Worm (Caenorhabditis elegans): ENCODE measurements around the gene tmem-138.

Gene tmem-138

DNA sequence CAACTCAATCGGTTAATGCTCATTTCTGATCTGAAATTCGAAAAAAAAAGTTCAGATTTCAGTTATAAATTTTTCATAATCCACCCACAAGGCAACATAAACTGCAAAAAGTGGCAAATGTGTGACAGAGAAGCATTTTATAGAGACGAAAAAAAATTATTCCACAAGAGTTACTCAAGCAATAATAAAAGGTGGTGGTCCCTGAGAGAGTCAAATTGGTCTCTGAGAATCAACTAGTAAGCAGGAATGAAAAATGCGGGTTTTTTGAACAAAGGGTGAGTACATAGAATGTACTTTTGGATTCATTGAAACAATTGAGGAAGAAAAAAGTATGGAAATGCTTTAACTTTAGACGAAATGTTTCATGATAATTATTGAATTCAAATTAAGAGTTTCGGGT lies 13.3 kb downstream of the tmem-138 start, which contains the start of gene T05C12.11:
Gene T05C12.11 (minus strand): TSS at position 101 of the 400 bp plus-strand sequence.
- TF ChIP-seq him-1 (tag; optimal IDR thresholded peaks at IDR 0.05) (no peak), W03F9.2 (tag; optimal IDR thresholded peaks at IDR 0.05) (no peak), dao-5 (tag; optimal IDR thresholded peaks at IDR 0.05) (no peak)

DNA sequence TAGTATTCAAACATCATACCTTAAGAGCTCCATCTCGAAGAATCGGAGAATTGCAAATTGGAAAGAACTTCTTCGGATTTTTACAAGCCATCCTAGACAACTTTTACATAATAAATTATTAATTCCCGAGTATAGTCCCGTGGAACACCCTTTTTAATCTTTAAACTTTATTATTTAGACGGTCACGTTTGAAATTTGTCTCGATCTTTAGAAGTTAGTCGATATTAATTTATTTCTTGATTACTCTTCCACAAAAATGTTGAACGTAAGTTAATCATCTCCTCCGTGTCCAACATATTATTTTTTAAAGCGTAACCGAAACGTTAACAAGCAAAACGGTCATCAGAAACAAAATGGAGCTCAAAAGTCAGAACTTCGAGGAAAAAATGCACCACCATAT lies 16.3 kb downstream of the tmem-138 start, which contains the start of the genes decr-1.3 and T05C12.1:
Gene decr-1.3 (minus strand): TSS at position 101 of the 400 bp plus-strand sequence.
Gene T05C12.1 (plus strand): TSS at position 232 of the 400 bp plus-strand sequence.
- TF ChIP-seq dao-5 (tag; optimal IDR thresholded peaks at IDR 0.05), result no peak
- no peak for TF ChIP-seq him-1 (tag; optimal IDR thresholded peaks at IDR 0.05)
- no peak for TF ChIP-seq W03F9.2 (tag; optimal IDR thresholded peaks at IDR 0.05)

DNA sequence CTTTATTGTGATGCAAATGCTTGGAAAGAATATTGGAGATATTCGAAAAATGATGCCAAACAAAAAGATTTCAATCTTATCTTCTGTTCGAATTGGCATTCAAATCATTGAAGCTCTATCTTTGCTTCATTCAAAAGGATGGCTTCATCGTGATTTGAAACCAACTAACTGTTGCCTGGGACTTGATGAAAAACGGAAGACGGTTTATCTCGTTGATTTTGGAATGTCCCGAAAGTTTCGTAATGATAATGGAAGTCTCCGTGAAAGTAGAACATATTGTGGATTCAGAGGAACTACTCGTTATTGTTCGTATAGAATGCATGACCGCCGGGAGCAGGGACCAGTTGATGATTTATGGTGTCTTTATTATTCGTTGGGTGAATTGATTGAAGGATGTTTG lies 17.0 kb downstream of the tmem-138 start:
- no peak for TF ChIP-seq him-1 (tag; optimal IDR thresholded peaks at IDR 0.05)
- no peak for TF ChIP-seq W03F9.2 (tag; optimal IDR thresholded peaks at IDR 0.05)
- no peak for TF ChIP-seq dao-5 (tag; optimal IDR thresholded peaks at IDR 0.05)

DNA sequence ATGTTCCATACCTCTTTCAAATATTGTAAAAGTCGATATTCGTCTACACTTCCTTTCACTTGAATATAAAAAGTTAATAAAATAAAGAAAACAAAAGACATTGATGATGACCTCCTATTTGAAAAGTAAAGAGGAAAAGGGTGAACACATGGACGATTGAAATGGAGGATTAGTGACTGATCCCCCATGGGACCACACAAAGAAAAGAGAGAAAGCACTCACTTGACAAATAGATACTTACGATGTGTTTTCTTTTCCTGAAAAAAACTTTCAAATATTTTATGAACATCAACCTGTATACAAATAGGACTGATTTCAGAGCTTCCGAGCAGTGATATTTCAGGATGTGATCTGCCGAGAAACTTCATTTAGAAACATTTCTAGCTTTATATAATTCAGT lies 20.0 kb downstream of the tmem-138 start, which contains the start of gene acr-14:
Gene acr-14 (minus strand): TSS at position 101 of the 400 bp plus-strand sequence.
- no peak for TF ChIP-seq W03F9.2 (tag; optimal IDR thresholded peaks at IDR 0.05)
- TF ChIP-seq him-1 (tag; optimal IDR thresholded peaks at IDR 0.05), result no peak
- TF ChIP-seq dao-5 (tag; optimal IDR thresholded peaks at IDR 0.05), result no peak

- TF ChIP-seq dao-5 (tag; optimal IDR thresholded peaks at IDR 0.05) (no peak), W03F9.2 (tag; optimal IDR thresholded peaks at IDR 0.05) (no peak), him-1 (tag; optimal IDR thresholded peaks at IDR 0.05) (no peak)
Observed at ce11 chrII:8178614-8179013, 21.5 kb downstream of the tmem-138 start.

DNA sequence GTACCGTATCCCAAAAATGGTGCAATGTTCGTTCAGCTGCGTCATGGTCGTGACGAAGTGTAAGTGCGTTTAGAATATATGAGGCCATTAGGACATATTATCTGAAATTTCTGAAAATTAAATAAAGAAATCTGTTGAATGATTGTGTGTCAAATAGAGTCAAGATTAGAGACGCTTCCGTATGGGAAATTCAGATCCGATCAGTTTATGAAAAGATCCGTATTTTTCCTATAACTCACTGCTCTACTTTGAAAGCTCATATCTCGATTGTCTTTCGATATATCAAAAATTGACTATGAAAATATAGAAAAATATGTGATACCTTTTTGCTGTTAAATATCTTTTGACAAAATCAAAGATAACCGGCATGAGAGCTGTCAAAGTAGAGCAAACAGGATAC lies 23.2 kb downstream of the tmem-138 start, which contains the start of gene T05C12.4:
Gene T05C12.4 (minus strand): TSS at position 101 of the 400 bp plus-strand sequence.
- no peak for TF ChIP-seq dao-5 (tag; optimal IDR thresholded peaks at IDR 0.05)
- no peak for TF ChIP-seq him-1 (tag; optimal IDR thresholded peaks at IDR 0.05)
- no peak for TF ChIP-seq W03F9.2 (tag; optimal IDR thresholded peaks at IDR 0.05)

DNA sequence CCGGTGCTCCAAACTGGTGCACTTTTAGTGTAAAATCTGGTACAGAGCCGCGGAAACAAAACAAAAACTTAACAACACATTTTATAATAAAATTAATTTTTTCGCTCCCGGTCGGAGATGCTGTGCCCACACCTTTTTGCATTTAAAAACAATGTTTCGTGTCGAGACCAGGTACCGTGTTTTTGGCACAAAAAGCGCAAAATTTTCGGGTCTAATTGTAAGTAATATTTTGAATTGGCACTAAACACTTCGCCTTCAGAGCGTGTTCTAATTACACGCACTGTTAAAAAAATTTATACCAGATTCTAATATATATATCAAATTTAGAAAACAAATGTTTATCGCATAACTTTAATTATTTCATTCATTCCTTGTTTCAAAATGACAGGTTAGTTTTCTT lies 24.3 kb downstream of the tmem-138 start, which contains the start of gene dylt-3:
Gene dylt-3 (plus strand): TSS at position 301 of the 400 bp plus-strand sequence.
- TF ChIP-seq him-1 (tag; optimal IDR thresholded peaks at IDR 0.05), result no peak
- TF ChIP-seq dao-5 (tag; optimal IDR thresholded peaks at IDR 0.05), result no peak
- no peak for TF ChIP-seq W03F9.2 (tag; optimal IDR thresholded peaks at IDR 0.05)

DNA sequence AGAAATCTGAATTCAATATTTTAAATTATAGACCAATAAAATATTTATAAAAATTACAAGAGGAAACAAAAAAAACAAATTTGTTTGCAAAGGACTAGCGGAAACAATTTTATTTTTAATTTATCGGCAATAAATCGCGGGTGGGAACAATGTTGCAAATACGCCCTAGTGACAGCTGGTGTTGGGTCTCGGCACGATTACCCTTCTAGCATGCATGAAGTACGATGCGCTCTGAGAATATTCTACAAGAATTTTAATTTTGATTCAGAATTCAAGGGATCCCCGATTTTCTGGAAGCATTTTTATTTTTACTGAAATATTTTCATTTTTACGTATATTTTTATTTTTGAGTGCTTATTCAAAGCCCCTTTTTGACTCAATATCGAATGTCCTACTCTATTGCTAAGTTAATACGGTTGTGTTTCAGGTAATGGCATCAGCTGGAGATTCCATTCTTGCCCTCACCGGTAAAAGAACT lies 27.9 kb downstream of the tmem-138 start, which contains the start of the genes mig-5 and cct-1:
Gene mig-5 (minus strand): TSS at position 8 of the 478 bp plus-strand sequence.
Gene cct-1 (plus strand): TSS at position 428 of the 478 bp plus-strand sequence.
- TF ChIP-seq W03F9.2 (tag; optimal IDR thresholded peaks at IDR 0.05) (peak; percentile 96), him-1 (tag; optimal IDR thresholded peaks at IDR 0.05) (peak; percentile 84), dao-5 (tag; optimal IDR thresholded peaks at IDR 0.05) (no peak)

ce11 chrII:8187516-8187915 lies 30.4 kb downstream of the tmem-138 start:
- TF ChIP-seq dao-5 (tag; optimal IDR thresholded peaks at IDR 0.05), result no peak
- TF ChIP-seq W03F9.2 (tag; optimal IDR thresholded peaks at IDR 0.05), result no peak
- no peak for TF ChIP-seq him-1 (tag; optimal IDR thresholded peaks at IDR 0.05)

DNA sequence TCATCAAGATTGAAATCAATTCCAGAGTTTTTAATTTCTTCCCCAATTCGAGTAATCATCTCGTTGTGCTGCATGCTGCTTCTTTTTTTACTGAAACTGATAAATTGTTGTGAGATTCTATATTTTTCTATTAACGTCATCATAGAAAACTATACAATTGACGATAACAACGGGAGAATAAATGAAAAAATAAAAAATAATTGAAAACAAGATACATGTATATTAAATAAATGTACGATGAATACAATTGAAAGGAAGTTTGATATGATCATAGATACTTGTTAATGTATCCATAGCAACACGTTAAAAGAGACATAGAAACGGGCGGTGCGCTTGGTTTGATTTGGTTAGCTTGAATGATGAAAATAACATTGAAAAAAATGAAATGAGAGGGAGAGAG lies 33.3 kb downstream of the tmem-138 start, which contains the start of gene T05C12.8:
Gene T05C12.8 (minus strand): TSS at position 101 of the 400 bp plus-strand sequence.
- TF ChIP-seq dao-5 (tag; optimal IDR thresholded peaks at IDR 0.05) (no peak), him-1 (tag; optimal IDR thresholded peaks at IDR 0.05) (no peak), W03F9.2 (tag; optimal IDR thresholded peaks at IDR 0.05) (no peak)

DNA sequence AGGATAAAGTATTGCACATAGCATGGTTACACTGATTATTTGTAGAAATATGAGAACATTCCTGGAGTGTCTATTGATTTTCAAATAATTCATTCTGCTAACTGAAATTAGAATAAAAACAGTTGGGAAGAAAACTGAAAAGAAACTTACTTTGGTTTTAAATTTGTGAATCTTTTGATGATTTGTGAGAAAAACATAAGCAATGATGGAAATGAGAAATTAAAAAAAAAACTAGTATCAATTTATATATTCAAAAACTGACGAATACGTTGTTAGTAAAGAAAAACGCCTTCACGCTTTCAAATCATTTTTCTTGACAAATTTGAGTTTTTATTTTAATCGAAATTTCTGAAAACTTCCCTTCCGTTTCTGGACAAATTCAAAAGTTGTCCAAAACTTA lies 36.0 kb downstream of the tmem-138 start, which contains the start of gene T05C12.9:
Gene T05C12.9 (minus strand): TSS at position 101 of the 400 bp plus-strand sequence.
- TF ChIP-seq dao-5 (tag; optimal IDR thresholded peaks at IDR 0.05), result no peak
- no peak for TF ChIP-seq him-1 (tag; optimal IDR thresholded peaks at IDR 0.05)
- no peak for TF ChIP-seq W03F9.2 (tag; optimal IDR thresholded peaks at IDR 0.05)

ce11 chrII:8193922-8194321 lies 36.8 kb downstream of the tmem-138 start:
- no peak for TF ChIP-seq W03F9.2 (tag; optimal IDR thresholded peaks at IDR 0.05)
- TF ChIP-seq dao-5 (tag; optimal IDR thresholded peaks at IDR 0.05), result no peak
- TF ChIP-seq him-1 (tag; optimal IDR thresholded peaks at IDR 0.05), result no peak

- TF ChIP-seq W03F9.2 (tag; optimal IDR thresholded peaks at IDR 0.05), result no peak
- TF ChIP-seq him-1 (tag; optimal IDR thresholded peaks at IDR 0.05), result no peak
- TF ChIP-seq dao-5 (tag; optimal IDR thresholded peaks at IDR 0.05), result no peak
Observed at ce11 chrII:8198503-8198902, 41.4 kb downstream of the tmem-138 start, which contains the start of gene qua-1. qua-1 (plus strand) TSS chrII:8198803.

- TF ChIP-seq him-1 (tag; optimal IDR thresholded peaks at IDR 0.05) (no peak), dao-5 (tag; optimal IDR thresholded peaks at IDR 0.05) (no peak), W03F9.2 (tag; optimal IDR thresholded peaks at IDR 0.05) (no peak)
Observed at ce11 chrII:8199803-8200202, 42.7 kb downstream of the tmem-138 start.
